Worm (Caenorhabditis elegans) whole organism, young adult: Measurements from ENCODE around the gene trmt-10C.2.

Experiments
- B0261.1 ChIP-seq: sonication (generic microtip); optimal IDR thresholded peaks from 2 replicates; lab custom pipeline; 2016; ENCODE audit warnings: mild to moderate bottlenecking, missing genetic modification characterization, moderate library complexity, missing compliant biosample characterization
- B0336.3 ChIP-seq: fragments of 200-800 bp; sonication (Bioruptor generic); IDR thresholded peaks from 2 replicates; pipeline ENCODE4 v1.3.6; 2022; ENCODE audit warnings: missing genetic modification characterization, missing compliant biosample characterization
- C06A6.2 ChIP-seq: fragments of 200-800 bp; sonication (Bioruptor generic); conservative IDR thresholded peaks from 2 replicates; pipeline ENCODE4 v1.3.6; 2022; ENCODE audit warnings: missing genetic modification characterization, missing compliant biosample characterization
- C17E4.6 ChIP-seq: fragments of 200-800 bp; sonication (Bioruptor generic); IDR thresholded peaks from 2 replicates; pipeline ENCODE4 v1.3.6; 2022; ENCODE audit warnings: missing genetic modification reagents, missing genetic modification characterization, missing compliant biosample characterization
- D2030.7 ChIP-seq: fragments of 200-800 bp; sonication (Bioruptor generic); IDR thresholded peaks from 2 replicates; pipeline ENCODE4 v1.3.6; 2022; ENCODE audit warnings: missing genetic modification reagents, missing genetic modification characterization, missing compliant biosample characterization
- F37B4.10 ChIP-seq: fragments of 200-800 bp; sonication (Bioruptor generic); IDR thresholded peaks from 2 replicates; pipeline ENCODE4 v1.3.6; 2022; ENCODE audit warnings: missing genetic modification characterization, missing compliant biosample characterization
- F39B2.1 ChIP-seq: fragments of 200-800 bp; sonication (Bioruptor generic); IDR thresholded peaks from 2 replicates; pipeline ENCODE4 v1.3.6; 2022; ENCODE audit warnings: missing genetic modification reagents, missing genetic modification characterization, missing compliant biosample characterization
- F57A8.1 ChIP-seq: fragments of 200-800 bp; sonication (Bioruptor generic); optimal IDR thresholded peaks from 2 replicates; lab custom pipeline; 2018; ENCODE audit warnings: mild to moderate bottlenecking, missing genetic modification characterization, moderate library complexity, missing compliant biosample characterization
- K12H6.12 ChIP-seq: fragments of 200-800 bp; sonication (Bioruptor generic); optimal IDR thresholded peaks from 2 replicates; lab custom pipeline; 2018; ENCODE audit warnings: mild to moderate bottlenecking, missing genetic modification characterization, missing compliant biosample characterization
- Y53G8AR.9 ChIP-seq: fragments of 200-800 bp; sonication (Bioruptor generic); conservative IDR thresholded peaks from 2 replicates; pipeline ENCODE4 v1.3.6; 2022; ENCODE audit warnings: missing genetic modification reagents, missing genetic modification characterization, missing compliant biosample characterization
- Y67H2A.10 ChIP-seq: fragments of 200-800 bp; sonication (Bioruptor generic); conservative IDR thresholded peaks from 2 replicates; pipeline ENCODE4 v1.3.6; 2022; ENCODE audit warnings: missing genetic modification reagents, missing genetic modification characterization, missing compliant biosample characterization
- akir-1 ChIP-seq: fragments of 200-800 bp; sonication (Bioruptor generic); optimal IDR thresholded peaks from 2 replicates; lab custom pipeline; 2018; ENCODE audit warnings: mild to moderate bottlenecking, missing genetic modification characterization, moderate library complexity, missing compliant biosample characterization
- athp-1 ChIP-seq: sonication (generic microtip); optimal IDR thresholded peaks from 2 replicates; lab custom pipeline; 2017; ENCODE audit warnings: mild to moderate bottlenecking, missing genetic modification characterization, missing compliant biosample characterization
- attf-3 ChIP-seq: fragments of 200-800 bp; sonication (Bioruptor generic); conservative IDR thresholded peaks from 2 replicates; pipeline ENCODE4 v1.3.6; 2022; ENCODE audit warnings: missing genetic modification reagents, missing genetic modification characterization, missing compliant biosample characterization
- attf-5 ChIP-seq: fragments of 200-800 bp; sonication (Bioruptor generic); optimal IDR thresholded peaks from 2 replicates; lab custom pipeline; 2018; ENCODE audit warnings: mild to moderate bottlenecking, missing genetic modification characterization, missing compliant biosample characterization
- attf-6 ChIP-seq: fragments of 200-800 bp; sonication (Bioruptor generic); IDR thresholded peaks from 2 replicates; pipeline ENCODE4 v1.3.6; 2022; ENCODE audit warnings: missing genetic modification reagents, missing genetic modification characterization, missing compliant biosample characterization
- bed-2 ChIP-seq: fragments of 200-800 bp; sonication (Bioruptor generic); IDR thresholded peaks from 2 replicates; pipeline ENCODE4 v1.3.6; 2022; ENCODE audit warnings: missing genetic modification reagents, missing genetic modification characterization, missing compliant biosample characterization
- cebp-1 ChIP-seq, 2 experiments: fragments of 200-800 bp in 1 of 2; sonication (Bioruptor generic) in 1 of 2; sonication (generic microtip) in 1 of 2; IDR thresholded peaks in 1 of 2; optimal IDR thresholded peaks in 1 of 2; 2 replicates each; pipeline versions ENCODE4 v1.3.6 to Lab custom; 2017 to 2022; ENCODE audit warnings: missing compliant biosample characterization in 2 of 2, missing genetic modification characterization in 2 of 2, mild to moderate bottlenecking in 1 of 2, missing genetic modification reagents in 1 of 2, moderate library complexity in 1 of 2
- ceh-27 ChIP-seq: fragments of 200-800 bp; sonication (Bioruptor generic); optimal IDR thresholded peaks from 2 replicates; lab custom pipeline; 2018; ENCODE audit warnings: mild to moderate bottlenecking, missing genetic modification characterization, moderate library complexity, missing compliant biosample characterization
- ceh-40 ChIP-seq: fragments of 200-800 bp; sonication (Bioruptor generic); IDR thresholded peaks from 2 replicates; pipeline ENCODE4 v1.3.6; 2022; ENCODE audit warnings: missing genetic modification characterization, missing compliant biosample characterization
- ceh-91 ChIP-seq: fragments of 200-800 bp; sonication (Bioruptor generic); IDR thresholded peaks from 2 replicates; pipeline ENCODE4 v1.3.6; 2022; ENCODE audit warnings: missing genetic modification reagents, missing genetic modification characterization, missing compliant biosample characterization
- die-1 ChIP-seq: sonication (generic microtip); optimal IDR thresholded peaks from 2 replicates; lab custom pipeline; 2016; ENCODE audit warnings: missing genotype, mild to moderate bottlenecking, missing genetic modification characterization, missing compliant biosample characterization
- dox-1 ChIP-seq: fragments of 200-800 bp; sonication (Bioruptor generic); IDR thresholded peaks from 2 replicates; pipeline ENCODE4 v1.3.6; 2022; ENCODE audit warnings: missing genetic modification reagents, missing genetic modification characterization, missing compliant biosample characterization
- egl-18 ChIP-seq: fragments of 200-800 bp; sonication (Bioruptor generic); IDR thresholded peaks from 2 replicates; pipeline ENCODE4 v1.3.6; 2022; ENCODE audit warnings: missing genetic modification reagents, missing genetic modification characterization, missing compliant biosample characterization
- egl-44 ChIP-seq: fragments of 200-800 bp; sonication (Bioruptor generic); IDR thresholded peaks from 2 replicates; pipeline ENCODE4 v1.3.6; 2022; ENCODE audit warnings: missing genetic modification reagents, missing genetic modification characterization, missing compliant biosample characterization
- ekl-4 ChIP-seq: fragments of 200-800 bp; sonication (Bioruptor generic); IDR thresholded peaks from 2 replicates; pipeline ENCODE4 v1.3.6; 2022; ENCODE audit warnings: missing genetic modification reagents, missing genetic modification characterization, missing compliant biosample characterization
- hsf-1 ChIP-seq: fragments of 200-800 bp; sonication (Bioruptor generic); IDR thresholded peaks from 2 replicates; pipeline ENCODE4 v1.3.6; 2022; ENCODE audit warnings: missing genetic modification reagents, missing genetic modification characterization, missing compliant biosample characterization
- let-607 ChIP-seq, 2 experiments: fragments of 200-800 bp in 1 of 2; sonication (Bioruptor generic) in 1 of 2; sonication (generic microtip) in 1 of 2; optimal IDR thresholded peaks; 2 replicates each; lab custom pipeline; 2016 to 2018; ENCODE audit warnings: mild to moderate bottlenecking in 2 of 2, missing compliant biosample characterization in 2 of 2, missing genetic modification characterization in 2 of 2, moderate library complexity in 2 of 2, missing genotype in 1 of 2
- lir-1 ChIP-seq: fragments of 200-800 bp; sonication (Bioruptor generic); conservative IDR thresholded peaks from 2 replicates; pipeline ENCODE4 v1.3.6; 2022; ENCODE audit warnings: missing genetic modification reagents, missing genetic modification characterization, missing compliant biosample characterization
- madf-10 ChIP-seq: sonication (generic microtip); optimal IDR thresholded peaks from 2 replicates; lab custom pipeline; 2016; ENCODE audit warnings: mild to moderate bottlenecking, missing genetic modification characterization, missing compliant biosample characterization
- madf-6 ChIP-seq: fragments of 200-800 bp; sonication (Bioruptor generic); IDR thresholded peaks from 2 replicates; pipeline ENCODE4 v1.3.6; 2022; ENCODE audit warnings: missing genetic modification reagents, missing genetic modification characterization, missing compliant biosample characterization
- mel-28 ChIP-seq: sonication (generic microtip); optimal IDR thresholded peaks from 2 replicates; lab custom pipeline; 2016; ENCODE audit warnings: borderline replicate concordance, mild to moderate bottlenecking, missing genetic modification characterization, missing compliant biosample characterization
- mes-4 ChIP-seq: sonication (generic microtip); optimal IDR thresholded peaks from 2 replicates; lab custom pipeline; 2016; ENCODE audit warnings: missing genotype, missing genetic modification characterization, missing compliant biosample characterization
- nfya-1 ChIP-seq: sonication (generic microtip); optimal IDR thresholded peaks from 2 replicates; lab custom pipeline; 2017; ENCODE audit warnings: antibody characterized with exemption, missing compliant biosample characterization, missing genetic modification characterization, borderline replicate concordance; ENCODE audit not compliant: insufficient read depth
- nfya-2 ChIP-seq: fragments of 200-800 bp; sonication (Bioruptor generic); IDR thresholded peaks from 2 replicates; pipeline ENCODE4 v1.3.6; 2022; ENCODE audit warnings: missing genetic modification reagents, missing genetic modification characterization, missing compliant biosample characterization
- nhr-179 ChIP-seq: sonication (generic microtip); optimal IDR thresholded peaks from 2 replicates; lab custom pipeline; 2016; ENCODE audit warnings: mild to moderate bottlenecking, missing genetic modification characterization, missing compliant biosample characterization
- nhr-90 ChIP-seq: sonication (generic microtip); optimal IDR thresholded peaks from 2 replicates; lab custom pipeline; 2016; ENCODE audit warnings: missing genotype, mild to moderate bottlenecking, missing genetic modification characterization, missing compliant biosample characterization
- rcor-1 ChIP-seq: fragments of 200-800 bp; sonication (Bioruptor generic); IDR thresholded peaks from 2 replicates; pipeline ENCODE4 v1.3.6; 2022; ENCODE audit warnings: missing genetic modification reagents, missing genetic modification characterization, missing compliant biosample characterization
- repo-1 ChIP-seq: sonication (generic microtip); optimal IDR thresholded peaks from 2 replicates; lab custom pipeline; 2017; ENCODE audit warnings: mild to moderate bottlenecking, missing genetic modification characterization, missing compliant biosample characterization
- snpc-1.1 ChIP-seq: sonication (generic microtip); optimal IDR thresholded peaks from 2 replicates; lab custom pipeline; 2017; ENCODE audit warnings: missing genetic modification characterization, mild to moderate bottlenecking, missing compliant biosample characterization, antibody characterized with exemption, moderate library complexity, missing genotype, missing genetic modification reagents; ENCODE audit not compliant: insufficient read depth
- snpc-1.3 ChIP-seq: sonication (generic microtip); optimal IDR thresholded peaks from 2 replicates; lab custom pipeline; 2017; ENCODE audit warnings: missing genetic modification characterization, mild to moderate bottlenecking, missing compliant biosample characterization, antibody characterized with exemption, moderate library complexity, missing genotype, missing genetic modification reagents; ENCODE audit not compliant: insufficient read depth
- somi-1 ChIP-seq: fragments of 200-800 bp; sonication (Bioruptor generic); optimal IDR thresholded peaks from 2 replicates; lab custom pipeline; 2018; ENCODE audit warnings: mild to moderate bottlenecking, missing genetic modification characterization, missing compliant biosample characterization
- zim-3 ChIP-seq: sonication (generic microtip); optimal IDR thresholded peaks from 2 replicates; lab custom pipeline; 2017; ENCODE audit warnings: mild to moderate bottlenecking, missing genetic modification characterization, moderate library complexity, missing compliant biosample characterization
- ztf-25 ChIP-seq: fragments of 200-800 bp; sonication (Bioruptor generic); IDR thresholded peaks from 2 replicates; pipeline ENCODE4 v1.3.6; 2022; ENCODE audit warnings: missing genetic modification reagents, missing genetic modification characterization, missing compliant biosample characterization
- ztf-28 ChIP-seq: fragments of 200-800 bp; sonication (Bioruptor generic); IDR thresholded peaks from 2 replicates; pipeline ENCODE4 v1.3.6; 2022; ENCODE audit warnings: missing genetic modification reagents, missing genetic modification characterization, missing compliant biosample characterization

The trmt-10C.2 gene

DNA sequence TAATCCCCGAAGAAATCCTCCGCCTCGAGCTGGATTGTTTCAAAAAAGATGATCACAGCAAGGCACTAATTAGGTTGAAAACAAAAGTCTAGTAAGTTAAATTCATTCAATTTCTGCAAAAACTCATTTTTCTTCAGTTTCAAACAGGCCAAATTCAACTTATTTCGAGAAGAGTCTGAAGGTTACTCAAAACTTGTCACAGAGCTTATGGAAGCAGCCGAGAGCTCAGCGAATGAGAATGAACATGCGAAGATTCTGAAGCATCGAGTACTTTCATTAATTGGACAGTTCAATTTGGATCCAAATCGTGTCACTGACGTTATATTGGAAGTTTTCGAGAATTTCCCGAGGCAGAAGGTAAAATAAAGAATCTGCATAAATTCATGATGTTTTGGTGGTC, 22.4 kb downstream of the trmt-10C.2 start:
- TF ChIP-seq bed-2 (GFP tag; lab: Robert Waterston, UW), result no peak
- no peak for TF ChIP-seq dox-1 (GFP tag; lab: Robert Waterston, UW)
- TF ChIP-seq ekl-4 (GFP tag; lab: Robert Waterston, UW), result no peak
- TF ChIP-seq zim-3 (tag; lab: Kevin White, UChicago), result no peak
- TF ChIP-seq egl-18 (GFP tag; lab: Robert Waterston, UW), result no peak
- TF ChIP-seq C06A6.2, result no peak
- TF ChIP-seq madf-10 (tag; lab: Kevin White, UChicago), result no peak
- no peak for TF ChIP-seq rcor-1 (GFP tag; lab: Robert Waterston, UW)
- TF ChIP-seq ceh-27 (GFP tag; lab: Kevin White, UChicago), result no peak
- no peak for TF ChIP-seq athp-1
- TF ChIP-seq nhr-179 (tag; lab: Kevin White, UChicago), result no peak
- TF ChIP-seq nfya-1 (tag; lab: Kevin White, UChicago), result no peak
- no peak for TF ChIP-seq hsf-1 (GFP tag; lab: Robert Waterston, UW)
- TF ChIP-seq akir-1 (GFP tag; lab: Kevin White, UChicago), result no peak
- no peak for TF ChIP-seq let-607 (tag; optimal IDR thresholded peaks at IDR 0.05; lab: Kevin White, UChicago)
- TF ChIP-seq ztf-28 (GFP tag; lab: Robert Waterston, UW), result no peak
- TF ChIP-seq C17E4.6 (GFP tag; lab: Robert Waterston, UW), result no peak
- TF ChIP-seq attf-3 (GFP tag; lab: Robert Waterston, UW), result no peak
- no peak for TF ChIP-seq lir-1
- no peak for TF ChIP-seq Y67H2A.10 (GFP tag; lab: Robert Waterston, UW)

DNA sequence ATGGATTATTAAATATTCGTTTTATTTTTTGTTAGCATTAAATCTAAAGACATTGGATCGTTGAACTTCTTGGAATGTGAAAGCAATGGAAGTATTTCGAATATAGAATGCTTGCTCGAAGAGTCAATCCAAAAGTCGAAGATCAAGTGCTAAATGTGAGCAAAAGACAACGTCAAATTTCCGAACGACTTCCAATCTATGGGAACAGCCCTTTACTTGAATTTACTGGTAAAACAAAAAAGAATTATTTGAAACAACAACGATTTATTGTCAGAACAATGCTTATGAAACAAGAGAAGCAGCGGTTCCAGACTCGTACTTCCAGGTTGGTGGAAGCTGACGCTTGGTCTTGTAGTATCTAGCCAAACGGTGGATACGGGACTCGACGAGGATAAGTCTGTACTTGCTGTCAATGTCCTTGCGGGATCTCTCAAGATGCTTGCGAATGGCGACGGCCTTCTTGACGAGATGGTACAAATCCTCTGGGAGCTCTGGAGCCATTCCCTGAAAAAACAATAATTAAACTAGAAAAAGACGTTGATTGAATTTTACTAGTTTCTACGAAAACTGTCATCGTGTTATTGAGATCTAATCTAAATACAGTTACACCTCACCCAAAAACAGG, 27.9 kb downstream of the trmt-10C.2 start:
- TF ChIP-seq B0261.1, result peak; percentile 5
- TF ChIP-seq snpc-1.3, result peak; percentile 32
- peak; percentile 82 for TF ChIP-seq F57A8.1 (GFP tag; lab: Kevin White, UChicago)
- peak; percentile 15 for TF ChIP-seq egl-44 (GFP tag; lab: Robert Waterston, UW)
- TF ChIP-seq ceh-91 (GFP tag; lab: Robert Waterston, UW), result 0 out of 2 replicates have a peak, but pooled peaks have one; percentile 20
- peak; percentile 58 for TF ChIP-seq D2030.7 (GFP tag; lab: Robert Waterston, UW)
- no peak for TF ChIP-seq mel-28 (tag; lab: Kevin White, UChicago)
- no peak for TF ChIP-seq nfya-2 (GFP tag; lab: Robert Waterston, UW)
- peak; percentile 86 for TF ChIP-seq Y53G8AR.9
- TF ChIP-seq B0336.3, result peak; percentile 98
- peak; percentile 85 for TF ChIP-seq ekl-4 (GFP tag; lab: Robert Waterston, UW)
- TF ChIP-seq K12H6.12 (tag; lab: Kevin White, UChicago), result no peak
- TF ChIP-seq F39B2.1, result peak; percentile 3; the same call in 1 of the 2 replicates
- no peak for TF ChIP-seq ztf-25 (GFP tag; lab: Robert Waterston, UW)
- peak; percentile 34; the same call in 1 of the 2 replicates for TF ChIP-seq ceh-40
- peak; percentile 14 for TF ChIP-seq mes-4
- TF ChIP-seq die-1 (tag; lab: Kevin White, UChicago), result peak; percentile 76
- peak; percentile 20 for TF ChIP-seq attf-5 (GFP tag; lab: Kevin White, UChicago)
- peak; percentile 67 for TF ChIP-seq snpc-1.1
- TF ChIP-seq repo-1 (tag; lab: Kevin White, UChicago), result peak; percentile 74
- peak; percentile 38 for TF ChIP-seq somi-1 (GFP tag; lab: Kevin White, UChicago)
- peak; percentile 46 for TF ChIP-seq nhr-90 (tag; lab: Kevin White, UChicago)
- TF ChIP-seq attf-6 (GFP tag; lab: Robert Waterston, UW), result peak; percentile 81
- 0 out of 2 replicates have a peak, but pooled peaks have one; percentile 33 for TF ChIP-seq F37B4.10
- TF ChIP-seq dox-1 (GFP tag; lab: Robert Waterston, UW), result peak; percentile 82
- peak; percentile 77 for TF ChIP-seq madf-6 (GFP tag; lab: Robert Waterston, UW)
- TF ChIP-seq Y67H2A.10 (GFP tag; lab: Robert Waterston, UW), result no peak
- TF ChIP-seq cebp-1 (GFP tag; IDR thresholded peaks at IDR 0.05; lab: Robert Waterston, UW), result no peak
- TF ChIP-seq cebp-1 (tag; optimal IDR thresholded peaks at IDR 0.05; lab: Kevin White, UChicago), result peak; percentile 65
